4 fruit fly cellular contexts compared by ENCODE assay signal in genomic region chrX:13677970-13678490, dm6.
A peak's percentile ranks its signal among the peaks of the same experiment; 100 is the strongest.
TF ChIP-seq lines count a peak whose summit lies in the region.

No protein-coding gene starts in this region.

- TF ChIP-seq CTCF in whole organism, embryonic (GFP tag; optimal IDR thresholded peaks at IDR 0.05; lab: Kevin White, UChicago), result no peak

TF ChIP-seq in whole organism, adult, 20 proteins besides CTCF, POLR2A, EP300 and RAD21:
- no peak for TF ChIP-seq CG1620 (GFP tag; optimal IDR thresholded peaks at IDR 0.05; lab: Kevin White, UChicago)
- peak; percentile 16 for TF ChIP-seq cic (GFP tag; optimal IDR thresholded peaks at IDR 0.05; lab: Kevin White, UChicago)
- no peak for TF ChIP-seq pad (GFP tag; optimal IDR thresholded peaks at IDR 0.05; lab: Kevin White, UChicago)
- TF ChIP-seq cnc (optimal IDR thresholded peaks at IDR 0.05; lab: Kevin White, UChicago), result no peak
- TF ChIP-seq CG11617 (GFP tag; optimal IDR thresholded peaks at IDR 0.05; lab: Kevin White, UChicago), result no peak
- no peak for TF ChIP-seq CG7101 (tag; optimal IDR thresholded peaks at IDR 0.05; lab: Kevin White, UChicago)
- no peak for TF ChIP-seq tj (GFP tag; optimal IDR thresholded peaks at IDR 0.05; lab: Kevin White, UChicago)
- peak; percentile 49 for TF ChIP-seq Mnt (GFP tag; optimal IDR thresholded peaks at IDR 0.05; lab: Kevin White, UChicago)
- TF ChIP-seq ovo (GFP tag; optimal IDR thresholded peaks at IDR 0.05; lab: Kevin White, UChicago), result no peak
- TF ChIP-seq CG33017 (tag; optimal IDR thresholded peaks at IDR 0.05; lab: Kevin White, UChicago), result no peak
TF ChIP-seq in whole organism, adult: peak in this region for 2.

TF ChIP-seq in whole organism, embryonic, 481 proteins besides CTCF, POLR2A, EP300 and RAD21 (continues in another document):
- no peak for TF ChIP-seq B-H2 (GFP tag; optimal IDR thresholded peaks at IDR 0.05; lab: Kevin White, UChicago)
- TF ChIP-seq ac (GFP tag; optimal IDR thresholded peaks at IDR 0.05; lab: Kevin White, UChicago), result no peak
- TF ChIP-seq CG2889 (GFP tag; IDR thresholded peaks at IDR 0.05; lab: Robert Waterston, UW), result no peak
- TF ChIP-seq ara (GFP tag; IDR thresholded peaks at IDR 0.05; lab: Robert Waterston, UW), result no peak
- no peak for TF ChIP-seq CG6813 (GFP tag; optimal IDR thresholded peaks at IDR 0.05; lab: Kevin White, UChicago)
- peak; percentile 44 for TF ChIP-seq grn (GFP tag; optimal IDR thresholded peaks at IDR 0.05; lab: Kevin White, UChicago)
- no peak for TF ChIP-seq nerfin-1 (tag; optimal IDR thresholded peaks at IDR 0.05; lab: Kevin White, UChicago)
- no peak for TF ChIP-seq maf-S (GFP tag; optimal IDR thresholded peaks at IDR 0.05; lab: Kevin White, UChicago)
- no peak for TF ChIP-seq Atf3 (GFP tag; optimal IDR thresholded peaks at IDR 0.05; lab: Kevin White, UChicago)
- no peak for TF ChIP-seq br (optimal IDR thresholded peaks at IDR 0.05; lab: Kevin White, UChicago)
- no peak for TF ChIP-seq shn (GFP tag; optimal IDR thresholded peaks at IDR 0.05; lab: Kevin White, UChicago)
- peak; percentile 2 for TF ChIP-seq CG15514 (GFP tag; optimal IDR thresholded peaks at IDR 0.05; lab: Kevin White, UChicago)
- TF ChIP-seq Oli (tag; optimal IDR thresholded peaks at IDR 0.05; lab: Kevin White, UChicago), result no peak
- TF ChIP-seq Hand (GFP tag; optimal IDR thresholded peaks at IDR 0.05; lab: Kevin White, UChicago), result no peak
- no peak for TF ChIP-seq Atf6 (GFP tag; IDR thresholded peaks at IDR 0.05; lab: Robert Waterston, UW)
- no peak for TF ChIP-seq az2 (GFP tag; optimal IDR thresholded peaks at IDR 0.05; lab: Kevin White, UChicago)
- no peak for TF ChIP-seq CoRest (tag; optimal IDR thresholded peaks at IDR 0.05; lab: Kevin White, UChicago)
- TF ChIP-seq D19A (tag; optimal IDR thresholded peaks at IDR 0.05; lab: Kevin White, UChicago), result no peak
- TF ChIP-seq Six4 (GFP tag; optimal IDR thresholded peaks at IDR 0.05; lab: Kevin White, UChicago), result no peak
- no peak for TF ChIP-seq CG3847 (GFP tag; IDR thresholded peaks at IDR 0.05; lab: Robert Waterston, UW)
- TF ChIP-seq bab2 (GFP tag; optimal IDR thresholded peaks at IDR 0.05; lab: Kevin White, UChicago), result no peak
- no peak for TF ChIP-seq Optix (GFP tag; IDR thresholded peaks at IDR 0.05; lab: Robert Waterston, UW)
- TF ChIP-seq da (GFP tag; optimal IDR thresholded peaks at IDR 0.05; lab: Kevin White, UChicago), result no peak
- TF ChIP-seq E2f1 (GFP tag; IDR thresholded peaks at IDR 0.05; lab: Robert Waterston, UW), result no peak
- no peak for TF ChIP-seq CG2875 (GFP tag; optimal IDR thresholded peaks at IDR 0.05; lab: Kevin White, UChicago)
- peak; percentile 5 for TF ChIP-seq Hey (tag; optimal IDR thresholded peaks at IDR 0.05; lab: Kevin White, UChicago)
- TF ChIP-seq CG13894 (tag; optimal IDR thresholded peaks at IDR 0.05; lab: Kevin White, UChicago), result no peak
- TF ChIP-seq CG15601 (tag; optimal IDR thresholded peaks at IDR 0.05; lab: Kevin White, UChicago), result no peak
- peak; percentile 91 for TF ChIP-seq exex (tag; optimal IDR thresholded peaks at IDR 0.05; lab: Kevin White, UChicago)
- peak; percentile 27 for TF ChIP-seq sug (tag; optimal IDR thresholded peaks at IDR 0.05; lab: Kevin White, UChicago)

TF ChIP-seq in whole organism, prepupa, 60 proteins besides CTCF, POLR2A, EP300 and RAD21:
- TF ChIP-seq Sox14 (GFP tag; optimal IDR thresholded peaks at IDR 0.05; lab: Kevin White, UChicago) (no peak), Smox (GFP tag; optimal IDR thresholded peaks at IDR 0.05; lab: Kevin White, UChicago) (no peak), CG9139 (GFP tag; optimal IDR thresholded peaks at IDR 0.05; lab: Kevin White, UChicago) (no peak), CG6808 (GFP tag; optimal IDR thresholded peaks at IDR 0.05; lab: Kevin White, UChicago) (no peak), svp (GFP tag; lab: Kevin White, UChicago) (peak; percentile 67), lz (GFP tag; optimal IDR thresholded peaks at IDR 0.05; lab: Kevin White, UChicago) (no peak), CG6163 (GFP tag; IDR thresholded peaks at IDR 0.05; lab: Robert Waterston, UW) (no peak), fkh (GFP tag; optimal IDR thresholded peaks at IDR 0.05; lab: Kevin White, UChicago) (no peak), CG11762 (GFP tag; optimal IDR thresholded peaks at IDR 0.05; lab: Kevin White, UChicago; ENCODE audit: insufficient read depth) (no peak), pdm3 (GFP tag; optimal IDR thresholded peaks at IDR 0.05; lab: Kevin White, UChicago) (no peak), CG6792 (GFP tag; optimal IDR thresholded peaks at IDR 0.05; lab: Kevin White, UChicago) (no peak), salr (GFP tag; optimal IDR thresholded peaks at IDR 0.05; lab: Kevin White, UChicago) (no peak), CG8632 (GFP tag; optimal IDR thresholded peaks at IDR 0.05; lab: Kevin White, UChicago) (no peak), vri (GFP tag; optimal IDR thresholded peaks at IDR 0.05; lab: Kevin White, UChicago) (peak; percentile 49), Blimp-1 (GFP tag; optimal IDR thresholded peaks at IDR 0.05; lab: Kevin White, UChicago) (no peak), CG3032 (tag; optimal IDR thresholded peaks at IDR 0.05; lab: Kevin White, UChicago) (no peak)
TF ChIP-seq in whole organism, prepupa: peak in this region for 2.

TF ChIP-seq in whole organism, wandering third instar larva, 38 proteins besides CTCF, POLR2A, EP300 and RAD21:
- TF ChIP-seq dsf (GFP tag; optimal IDR thresholded peaks at IDR 0.05; lab: Kevin White, UChicago; ENCODE audit: borderline replicate concordance) (no peak), N (GFP tag; optimal IDR thresholded peaks at IDR 0.05; lab: Kevin White, UChicago) (no peak), Dif (GFP tag; optimal IDR thresholded peaks at IDR 0.05; lab: Kevin White, UChicago; ENCODE audit: partially characterized antibody) (no peak), Rel (GFP tag; optimal IDR thresholded peaks at IDR 0.05; lab: Kevin White, UChicago) (no peak), Rel (tag; optimal IDR thresholded peaks at IDR 0.05; lab: Kevin White, UChicago) (peak; percentile 99)
